Worm (Caenorhabditis elegans) whole organism, L4 larva: ENCODE measurements around the gene K10H10.5.

ENCODE experiments used
- D1046.2 ChIP-seq: fragments of 200-800 bp; sonication (Bioruptor generic); IDR thresholded peaks from 2 replicates; pipeline ENCODE4 v1.3.6; 2022; ENCODE audit warnings: missing genetic modification characterization, missing compliant biosample characterization
- F10B5.3 ChIP-seq: sonication (generic microtip); optimal IDR thresholded peaks from 2 replicates; lab custom pipeline; 2016; ENCODE audit warnings: mild to moderate bottlenecking, missing genetic modification characterization, missing compliant biosample characterization
- F26F4.8 ChIP-seq: fragments of 200-800 bp; sonication (Bioruptor generic); conservative IDR thresholded peaks from 2 replicates; pipeline ENCODE4 v1.3.6; 2022; ENCODE audit warnings: missing genetic modification characterization, missing compliant biosample characterization
- F49E8.2 ChIP-seq: sonication (generic microtip); optimal IDR thresholded peaks from 2 replicates; lab custom pipeline; 2016; ENCODE audit warnings: missing compliant biosample characterization, mild to moderate bottlenecking, missing genetic modification characterization, borderline replicate concordance
- T20F7.1 ChIP-seq: fragments of 200-800 bp; sonication (Bioruptor generic); optimal IDR thresholded peaks from 2 replicates; lab custom pipeline; 2018; ENCODE audit warnings: mild to moderate bottlenecking, missing genetic modification characterization, missing compliant biosample characterization
- ZK337.2 ChIP-seq: fragments of 200-800 bp; sonication (Bioruptor generic); IDR thresholded peaks from 2 replicates; pipeline ENCODE4 v1.3.6; 2022; ENCODE audit warnings: missing genetic modification reagents, missing genetic modification characterization, missing compliant biosample characterization
- ZK546.5 ChIP-seq, 2 experiments: sonication (generic microtip); optimal IDR thresholded peaks; 2 replicates each; lab custom pipeline; 2017; ENCODE audit warnings: missing biosample characterization in 2 of 2, missing genetic modification characterization in 2 of 2
- aha-1 ChIP-seq: fragments of 150-350 bp; peaks from one replicate; lab custom pipeline; 2014; ENCODE audit warnings: missing biosample characterization, missing genetic modification characterization
- aly-2 ChIP-seq: sonication (generic microtip); optimal IDR thresholded peaks from 2 replicates; lab custom pipeline; 2018; ENCODE audit warnings: missing biosample characterization, missing genetic modification characterization
- arid-1 ChIP-seq: fragments of 200-800 bp; sonication (Bioruptor generic); conservative IDR thresholded peaks from 2 replicates; pipeline ENCODE4 v1.3.6; 2022; ENCODE audit warnings: missing genetic modification reagents, missing genetic modification characterization, missing compliant biosample characterization
- attf-4 ChIP-seq: sonication (generic microtip); optimal IDR thresholded peaks from 3 replicates; lab custom pipeline; 2017; ENCODE audit warnings: missing biosample characterization, missing genetic modification characterization
- ctbp-1 ChIP-seq: fragments of 200-800 bp; sonication (Bioruptor generic); IDR thresholded peaks from 2 replicates; pipeline ENCODE4 v1.3.6; 2022; ENCODE audit warnings: missing genetic modification reagents, missing genetic modification characterization, missing compliant biosample characterization
- dmd-6 ChIP-seq: fragments of 200-800 bp; sonication (Bioruptor generic); IDR thresholded peaks from 2 replicates; pipeline ENCODE4 v1.3.6; 2022; ENCODE audit warnings: missing genetic modification reagents, missing genetic modification characterization, missing compliant biosample characterization
- dmd-8 ChIP-seq: fragments of 200-800 bp; sonication (Bioruptor generic); IDR thresholded peaks from 2 replicates; pipeline ENCODE4 v1.3.6; 2022; ENCODE audit warnings: missing genetic modification characterization, missing compliant biosample characterization
- dmd-9 ChIP-seq: fragments of 200-800 bp; sonication (Bioruptor generic); IDR thresholded peaks from 2 replicates; pipeline ENCODE4 v1.3.6; 2022; ENCODE audit warnings: missing genetic modification reagents, missing genetic modification characterization, missing compliant biosample characterization
- duxl-1 ChIP-seq: sonication (generic microtip); optimal IDR thresholded peaks from 2 replicates; lab custom pipeline; 2016; ENCODE audit warnings: mild to moderate bottlenecking, missing genetic modification characterization, moderate library complexity, missing compliant biosample characterization; ENCODE audit not compliant: poor library complexity
- egl-43 ChIP-seq: fragments of 200-800 bp; sonication (Bioruptor generic); IDR thresholded peaks from 2 replicates; pipeline ENCODE4 v1.3.6; 2022; ENCODE audit warnings: missing genetic modification reagents, missing genetic modification characterization, missing compliant biosample characterization
- fkh-10 ChIP-seq: fragments of 150-350 bp; optimal IDR thresholded peaks from 2 replicates; lab custom pipeline; 2014; ENCODE audit warnings: missing biosample characterization, missing genetic modification reagents, missing genetic modification characterization
- hif-1 ChIP-seq, 2 experiments: sonication (generic microtip); optimal IDR thresholded peaks; 2 replicates each; lab custom pipeline; 2016 to 2017; ENCODE audit warnings: missing compliant biosample characterization in 2 of 2, missing genetic modification characterization in 2 of 2, missing genetic modification reagents in 2 of 2, missing genotype in 2 of 2, mild to moderate bottlenecking in 1 of 2
- hlh-11 ChIP-seq: fragments of 200-800 bp; sonication (Bioruptor generic); optimal IDR thresholded peaks from 2 replicates; lab custom pipeline; 2018; ENCODE audit warnings: mild to moderate bottlenecking, missing genetic modification characterization, missing compliant biosample characterization
- hlh-30 ChIP-seq: sonication (generic microtip); optimal IDR thresholded peaks from 2 replicates; lab custom pipeline; 2017; ENCODE audit warnings: antibody characterized with exemption, mild to moderate bottlenecking, missing genetic modification characterization, missing compliant biosample characterization; ENCODE audit not compliant: insufficient read depth
- hmg-1.1 ChIP-seq: fragments of 200-800 bp; sonication (Bioruptor generic); IDR thresholded peaks from 2 replicates; pipeline ENCODE4 v1.3.6; 2022; ENCODE audit warnings: missing genetic modification reagents, missing genetic modification characterization, missing compliant biosample characterization
- lim-7 ChIP-seq: fragments of 200-800 bp; sonication (Bioruptor generic); IDR thresholded peaks from 2 replicates; pipeline ENCODE4 v1.3.6; 2022; ENCODE audit warnings: missing genetic modification characterization, missing compliant biosample characterization
- lin-1 ChIP-seq: fragments of 200-800 bp; sonication (Bioruptor generic); IDR thresholded peaks from 2 replicates; pipeline ENCODE4 v1.3.6; 2022; ENCODE audit warnings: missing genetic modification reagents, missing genetic modification characterization, missing compliant biosample characterization
- lin-13 ChIP-seq: fragments of 150-350 bp; optimal IDR thresholded peaks from 2 replicates; lab custom pipeline; 2014; ENCODE audit warnings: missing biosample characterization, missing genetic modification reagents, missing genetic modification characterization
- lin-38 ChIP-seq: fragments of 200-800 bp; sonication (Bioruptor generic); IDR thresholded peaks from 2 replicates; pipeline ENCODE4 v1.3.6; 2022; ENCODE audit warnings: missing genetic modification reagents, missing genetic modification characterization, missing compliant biosample characterization
- lir-3 ChIP-seq: sonication (generic microtip); optimal IDR thresholded peaks from 2 replicates; lab custom pipeline; 2016; ENCODE audit warnings: mild to moderate bottlenecking, missing genetic modification characterization, missing compliant biosample characterization
- lsy-2 ChIP-seq, 2 experiments: fragments of 150-350 bp in 1 of 2; sonication (generic microtip) in 1 of 2; optimal IDR thresholded peaks; 2 replicates each; lab custom pipeline; 2014 to 2017; ENCODE audit warnings: missing biosample characterization in 2 of 2, missing genetic modification characterization in 2 of 2
- mdt-29 ChIP-seq: fragments of 200-800 bp; sonication (Bioruptor generic); IDR thresholded peaks from 2 replicates; pipeline ENCODE4 v1.3.6; 2022; ENCODE audit warnings: missing genetic modification reagents, missing genetic modification characterization, missing compliant biosample characterization
- mep-1 ChIP-seq: fragments of 150-350 bp; sonication (generic microtip); optimal IDR thresholded peaks from 3 replicates; lab custom pipeline; 2014; ENCODE audit warnings: missing biosample characterization, missing genetic modification characterization
- mxl-2 ChIP-seq: fragments of 200-800 bp; sonication (Bioruptor generic); conservative IDR thresholded peaks from 2 replicates; pipeline ENCODE4 v1.3.6; 2022; ENCODE audit warnings: missing genetic modification reagents, missing genetic modification characterization, missing compliant biosample characterization
- nhr-11 ChIP-seq: fragments of 150-350 bp; optimal IDR thresholded peaks from 2 replicates; lab custom pipeline; 2014; ENCODE audit warnings: missing biosample characterization, missing genetic modification characterization
- nhr-25 ChIP-seq: sonication (generic microtip); optimal IDR thresholded peaks from 2 replicates; lab custom pipeline; 2017; ENCODE audit warnings: missing genetic modification characterization, mild to moderate bottlenecking, missing compliant biosample characterization, antibody characterized with exemption, moderate library complexity, borderline replicate concordance; ENCODE audit not compliant: insufficient read depth
- nhr-28 ChIP-seq: fragments of 150-350 bp; optimal IDR thresholded peaks from 2 replicates; lab custom pipeline; 2014; ENCODE audit warnings: missing biosample characterization, missing genetic modification characterization
- nhr-41 ChIP-seq: fragments of 200-800 bp; sonication (Bioruptor generic); IDR thresholded peaks from 2 replicates; pipeline ENCODE4 v1.3.6; 2022; ENCODE audit warnings: missing genetic modification reagents, missing genetic modification characterization, missing compliant biosample characterization
- nhr-42 ChIP-seq: fragments of 200-800 bp; sonication (Bioruptor generic); IDR thresholded peaks from 2 replicates; pipeline ENCODE4 v1.3.6; 2022; ENCODE audit warnings: missing genetic modification characterization, missing compliant biosample characterization
- nhr-48 ChIP-seq: sonication (generic microtip); optimal IDR thresholded peaks from 2 replicates; lab custom pipeline; 2016; ENCODE audit warnings: mild to moderate bottlenecking, missing genetic modification characterization, missing compliant biosample characterization
- nhr-6 ChIP-seq: fragments of 150-350 bp; optimal IDR thresholded peaks from 2 replicates; lab custom pipeline; 2014; ENCODE audit warnings: missing biosample characterization, missing genetic modification characterization
- pqm-1 ChIP-seq: sonication (generic microtip); optimal IDR thresholded peaks from 2 replicates; lab custom pipeline; 2017; ENCODE audit warnings: missing biosample characterization, missing genetic modification characterization
- saeg-2 ChIP-seq: fragments of 200-800 bp; sonication (Bioruptor generic); IDR thresholded peaks from 2 replicates; pipeline ENCODE4 v1.3.6; 2022; ENCODE audit warnings: missing genetic modification reagents, missing genetic modification characterization, missing compliant biosample characterization
- snpc-1.2 ChIP-seq: fragments of 200-800 bp; sonication (Bioruptor generic); IDR thresholded peaks from 2 replicates; pipeline ENCODE4 v1.3.6; 2022; ENCODE audit warnings: missing genetic modification reagents, missing genetic modification characterization, missing compliant biosample characterization
- snpc-4 ChIP-seq: fragments of 150-350 bp; optimal IDR thresholded peaks from 2 replicates; lab custom pipeline; 2014; ENCODE audit warnings: missing biosample characterization, missing genetic modification characterization
- spr-3 ChIP-seq: fragments of 200-800 bp; sonication (Bioruptor generic); optimal IDR thresholded peaks from 2 replicates; lab custom pipeline; 2018; ENCODE audit warnings: mild to moderate bottlenecking, missing genetic modification characterization, missing compliant biosample characterization
- tag-97 ChIP-seq: fragments of 200-800 bp; sonication (Bioruptor generic); IDR thresholded peaks from 2 replicates; pipeline ENCODE4 v1.3.6; 2022; ENCODE audit warnings: missing genetic modification characterization, missing compliant biosample characterization
- tra-1 ChIP-seq: fragments of 200-800 bp; sonication (Bioruptor generic); IDR thresholded peaks from 2 replicates; pipeline ENCODE4 v1.3.6; 2022; ENCODE audit warnings: missing genetic modification reagents, missing genetic modification characterization, missing compliant biosample characterization
- unc-130 ChIP-seq: sonication (generic microtip); optimal IDR thresholded peaks from 2 replicates; lab custom pipeline; 2016; ENCODE audit warnings: missing genetic modification reagents, missing genetic modification characterization, missing compliant biosample characterization
- unc-62 ChIP-seq, 3 experiments: fragments of 150-350 bp in 1 of 3; sonication (generic microtip); optimal IDR thresholded peaks in 2 of 3; peaks in 1 of 3; 1 replicate in 1 of 3; 2 replicates in 2 of 3; lab custom pipeline; 2014 to 2017; ENCODE audit warnings: missing biosample characterization in 3 of 3, missing genetic modification characterization in 3 of 3, missing genetic modification reagents in 3 of 3, missing genotype in 1 of 3
- zfp-2 ChIP-seq: sonication (generic microtip); optimal IDR thresholded peaks from 2 replicates; lab custom pipeline; 2016; ENCODE audit warnings: mild to moderate bottlenecking, missing genetic modification characterization, missing compliant biosample characterization
- zfp-3 ChIP-seq: fragments of 200-800 bp; sonication (Bioruptor generic); conservative IDR thresholded peaks from 2 replicates; pipeline ENCODE4 v1.3.6; 2022; ENCODE audit warnings: missing genetic modification reagents, missing genetic modification characterization, missing compliant biosample characterization
- zip-11 ChIP-seq: fragments of 200-800 bp; sonication (Bioruptor generic); IDR thresholded peaks from 2 replicates; pipeline ENCODE4 v1.3.6; 2022; ENCODE audit warnings: missing genetic modification characterization, missing compliant biosample characterization
- ztf-7 ChIP-seq: fragments of 150-350 bp; optimal IDR thresholded peaks from 2 replicates; lab custom pipeline; 2014; ENCODE audit warnings: missing biosample characterization, missing genetic modification characterization

Gene K10H10.5

ce11 chrII:14489407-14489806 is 12.1 kb upstream of the K10H10.5 start, which contains the start of gene vnut-1 (continued):
- peak in 1 of 2 experiments; percentile 62 for TF ChIP-seq hif-1 (tag; optimal IDR thresholded peaks at IDR 0.05; lab: Kevin White, UChicago)
- TF ChIP-seq nhr-11 (tag; lab: Kevin White, UChicago), result no peak
- peak; percentile 43 for TF ChIP-seq dmd-6 (GFP tag; lab: Robert Waterston, UW)
- no peak for TF ChIP-seq dmd-9 (GFP tag; lab: Robert Waterston, UW)
- no peak for TF ChIP-seq F49E8.2 (tag; lab: Kevin White, UChicago)
- TF ChIP-seq pqm-1 (tag; lab: Kevin White, UChicago), result peak; percentile 79
- TF ChIP-seq aly-2 (tag; lab: Kevin White, UChicago), result no peak
- TF ChIP-seq zip-11 (GFP tag; lab: Robert Waterston, UW), result no peak
- TF ChIP-seq hlh-11, result peak; percentile 32
- peak in 1 of 2 experiments; percentile 66 for TF ChIP-seq lsy-2 (tag; optimal IDR thresholded peaks at IDR 0.05; lab: Kevin White, UChicago)
- no peak for TF ChIP-seq F10B5.3 (tag; lab: Kevin White, UChicago)
- TF ChIP-seq mdt-29 (GFP tag; lab: Robert Waterston, UW), result no peak
- TF ChIP-seq hlh-30, result peak; percentile 55
- no peak for TF ChIP-seq arid-1 (GFP tag; lab: Robert Waterston, UW)
- TF ChIP-seq tag-97 (GFP tag; lab: Robert Waterston, UW), result no peak
- peak; percentile 57 for TF ChIP-seq nhr-48 (tag; lab: Kevin White, UChicago)
- TF ChIP-seq lim-7 (GFP tag; lab: Robert Waterston, UW), result no peak
- no peak for TF ChIP-seq F26F4.8
- no peak for TF ChIP-seq unc-130 (GFP tag; lab: Kevin White, UChicago)
- no peak for TF ChIP-seq nhr-25 (tag; lab: Kevin White, UChicago)
- peak; percentile 78 for TF ChIP-seq nhr-28
- no peak for TF ChIP-seq snpc-1.2 (GFP tag; lab: Robert Waterston, UW)
- TF ChIP-seq ZK337.2, result no peak
- no peak for TF ChIP-seq T20F7.1 (GFP tag; lab: Kevin White, UChicago)
- TF ChIP-seq lir-3, result no peak
- TF ChIP-seq ZK546.5 (tag; optimal IDR thresholded peaks at IDR 0.05; lab: Kevin White, UChicago), result no peak
- no peak for TF ChIP-seq egl-43 (GFP tag; lab: Robert Waterston, UW)
- TF ChIP-seq unc-62 (GFP tag; optimal IDR thresholded peaks at IDR 0.05 in 1 of 2; lab: Kevin White, UChicago), result no peak
- TF ChIP-seq unc-62 (tag; optimal IDR thresholded peaks at IDR 0.05; lab: Kevin White, UChicago), result no peak
- no peak for TF ChIP-seq tra-1 (GFP tag; lab: Robert Waterston, UW)
- no peak for TF ChIP-seq duxl-1 (tag; lab: Kevin White, UChicago)
- no peak for TF ChIP-seq D1046.2
- TF ChIP-seq aha-1 (tag; lab: Kevin White, UChicago), result peak; percentile 97
- TF ChIP-seq dmd-8 (GFP tag; lab: Robert Waterston, UW), result no peak
- no peak for TF ChIP-seq ztf-7 (tag; lab: Kevin White, UChicago)
- no peak for TF ChIP-seq fkh-10
- no peak for TF ChIP-seq lin-38
- no peak for TF ChIP-seq saeg-2 (GFP tag; lab: Robert Waterston, UW)
- no peak for TF ChIP-seq zfp-2
- no peak for TF ChIP-seq nhr-42 (GFP tag; lab: Robert Waterston, UW)
- no peak for TF ChIP-seq spr-3 (GFP tag; lab: Kevin White, UChicago)
- no peak for TF ChIP-seq nhr-6 (tag; lab: Kevin White, UChicago)
- TF ChIP-seq zfp-3 (GFP tag; lab: Robert Waterston, UW), result no peak
- no peak for TF ChIP-seq lin-13
- no peak for TF ChIP-seq mxl-2 (GFP tag; lab: Robert Waterston, UW)
- no peak for TF ChIP-seq attf-4 (tag; lab: Kevin White, UChicago)
- no peak for TF ChIP-seq lin-1 (GFP tag; lab: Robert Waterston, UW)
- TF ChIP-seq nhr-41 (GFP tag; lab: Robert Waterston, UW), result no peak
- no peak for TF ChIP-seq ctbp-1
- TF ChIP-seq mep-1 (tag; lab: Kevin White, UChicago), result peak; percentile 66
- no peak for TF ChIP-seq snpc-4 (tag; lab: Kevin White, UChicago)
- peak; percentile 37; the same call in 1 of the 2 replicates for TF ChIP-seq hmg-1.1 (GFP tag; lab: Robert Waterston, UW)
